Worm (Caenorhabditis elegans) whole organism, early embryonic: ENCODE measurements around the gene trm-1.

Source experiments
- ceh-13 ChIP-seq: fragments of 200-800 bp; sonication (Bioruptor generic); optimal IDR thresholded peaks from 2 replicates; lab custom pipeline; 2018; ENCODE audit warnings: mild to moderate bottlenecking, missing genetic modification characterization, missing compliant biosample characterization
- tbx-11 ChIP-seq: fragments of 200-800 bp; sonication (Bioruptor generic); IDR thresholded peaks from 2 replicates; pipeline ENCODE4 v1.3.6; 2022; ENCODE audit warnings: missing genetic modification characterization, missing compliant biosample characterization

DNA sequence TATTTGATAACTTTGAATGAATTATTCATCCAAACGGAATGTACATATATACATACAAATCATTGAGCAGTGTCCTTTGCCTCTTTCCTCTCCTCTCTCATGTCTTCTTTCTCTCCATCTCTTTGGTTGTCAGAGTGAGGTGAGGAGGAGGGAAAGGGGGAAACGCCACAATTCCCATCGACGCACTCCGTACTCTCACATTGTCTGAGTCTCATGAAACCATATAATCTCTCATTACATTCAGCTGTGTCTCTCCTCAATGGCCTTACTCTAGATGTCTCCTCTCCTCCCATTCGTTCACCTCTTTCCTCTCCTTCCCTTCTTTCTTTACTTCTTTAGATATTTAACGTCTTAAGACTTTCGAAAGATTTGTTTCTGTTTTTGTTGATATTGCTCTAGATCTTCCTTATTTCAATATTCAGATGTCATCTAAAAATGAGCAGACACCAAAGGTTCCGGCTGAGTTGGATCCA lies 7.7 kb downstream of the trm-1 start, which contains the start of gene ceh-74:
- TF ChIP-seq ceh-13 = no peak
- no peak for TF ChIP-seq tbx-11 (GFP tag; lab: Robert Waterston, UW)
